Worm (Caenorhabditis elegans) whole organism, early embryonic: Measurements from ENCODE around the gene xbx-5.
A peak's percentile ranks its signal among the peaks of the same experiment; 100 is the strongest.

Source experiments
- B0310.2 ChIP-seq: sonication (generic microtip); optimal IDR thresholded peaks from 2 replicates; lab custom pipeline; 2016; ENCODE audit warnings: mild to moderate bottlenecking, missing genetic modification characterization, missing compliant biosample characterization
- F13C5.2 ChIP-seq: sonication (generic microtip); optimal IDR thresholded peaks from 2 replicates; lab custom pipeline; 2017; ENCODE audit warnings: mild to moderate bottlenecking, missing genetic modification characterization, inconsistent platforms, missing compliant biosample characterization
- aly-1 ChIP-seq: sonication (generic microtip); optimal IDR thresholded peaks from 2 replicates; lab custom pipeline; 2016; ENCODE audit warnings: missing genetic modification characterization, missing compliant biosample characterization
- ama-1 ChIP-seq: fragments of 150-350 bp; optimal IDR thresholded peaks from 2 replicates; lab custom pipeline; 2014
- ceh-13 ChIP-seq: fragments of 200-800 bp; sonication (Bioruptor generic); optimal IDR thresholded peaks from 2 replicates; lab custom pipeline; 2018; ENCODE audit warnings: mild to moderate bottlenecking, missing genetic modification characterization, missing compliant biosample characterization
- ceh-36 ChIP-seq: sonication (generic microtip); optimal IDR thresholded peaks from 2 replicates; lab custom pipeline; 2016; ENCODE audit warnings: missing genetic modification characterization, inconsistent platforms, missing compliant biosample characterization
- ets-7 ChIP-seq: sonication (generic microtip); optimal IDR thresholded peaks from 2 replicates; lab custom pipeline; 2016; ENCODE audit warnings: missing genotype, missing genetic modification characterization, missing compliant biosample characterization
- flt-1 ChIP-seq: fragments of 200-800 bp; sonication (Bioruptor generic); IDR thresholded peaks from 2 replicates; pipeline ENCODE4 v1.3.6; 2022; ENCODE audit warnings: missing genetic modification characterization, missing compliant biosample characterization
- hmbx-1 ChIP-seq: sonication (generic microtip); optimal IDR thresholded peaks from 2 replicates; lab custom pipeline; 2016; ENCODE audit warnings: mild to moderate bottlenecking, missing genetic modification characterization, missing compliant biosample characterization
- hmg-4 ChIP-seq: fragments of 200-800 bp; sonication (Bioruptor generic); optimal IDR thresholded peaks from 2 replicates; lab custom pipeline; 2018; ENCODE audit warnings: mild to moderate bottlenecking, missing genetic modification characterization, missing compliant biosample characterization
- hnd-1 ChIP-seq: sonication (generic microtip); optimal IDR thresholded peaks from 2 replicates; lab custom pipeline; 2016; ENCODE audit warnings: missing genetic modification characterization, missing compliant biosample characterization
- pes-1 ChIP-seq: fragments of 200-800 bp; sonication (Bioruptor generic); IDR thresholded peaks from 2 replicates; pipeline ENCODE4 v1.3.6; 2022; ENCODE audit warnings: missing genetic modification reagents, missing genetic modification characterization, missing compliant biosample characterization
- scrt-1 ChIP-seq: fragments of 200-800 bp; sonication (Bioruptor generic); IDR thresholded peaks from 2 replicates; pipeline ENCODE4 v1.3.6; 2022; ENCODE audit warnings: missing genetic modification characterization, missing compliant biosample characterization
- sea-1 ChIP-seq: fragments of 200-800 bp; sonication (Bioruptor generic); conservative IDR thresholded peaks from 2 replicates; pipeline ENCODE4 v1.3.6; 2022; ENCODE audit warnings: missing genetic modification characterization, missing compliant biosample characterization
- tbx-11 ChIP-seq: fragments of 200-800 bp; sonication (Bioruptor generic); IDR thresholded peaks from 2 replicates; pipeline ENCODE4 v1.3.6; 2022; ENCODE audit warnings: missing genetic modification characterization, missing compliant biosample characterization
- tbx-37 ChIP-seq: fragments of 200-800 bp; sonication (Bioruptor generic); conservative IDR thresholded peaks from 2 replicates; pipeline ENCODE4 v1.3.6; 2022; ENCODE audit warnings: missing genetic modification reagents, missing genetic modification characterization, missing compliant biosample characterization
- tra-4 ChIP-seq: sonication (generic microtip); optimal IDR thresholded peaks from 2 replicates; lab custom pipeline; 2017; ENCODE audit warnings: missing genetic modification characterization, missing compliant biosample characterization

xbx-5 gene

ce11 chrIII:3809008-3809407, 4.7 kb upstream of the xbx-5 start, which contains the start of gene toh-1:
toh-1 (minus strand) TSS chrIII:3809030.
- no peak for TF ChIP-seq ceh-36 (tag; lab: Kevin White, UChicago)
- TF ChIP-seq ets-7: no peak
- no peak for TF ChIP-seq flt-1 (GFP tag; lab: Robert Waterston, UW)
- no peak for TF ChIP-seq scrt-1
- no peak for TF ChIP-seq pes-1
- no peak for TF ChIP-seq B0310.2
- no peak for TF ChIP-seq ceh-13 (GFP tag; lab: Kevin White, UChicago)
- no peak for TF ChIP-seq sea-1 (GFP tag; lab: Robert Waterston, UW)
- no peak for TF ChIP-seq F13C5.2 (tag; lab: Kevin White, UChicago)
- no peak for TF ChIP-seq ama-1 (lab: Kevin White, UChicago)
- TF ChIP-seq tbx-11: no peak
- TF ChIP-seq tra-4 (tag; lab: Kevin White, UChicago): no peak
- TF ChIP-seq hmbx-1 (tag; lab: Kevin White, UChicago): no peak
- no peak for TF ChIP-seq hnd-1 (tag; lab: Kevin White, UChicago)

ce11 chrIII:3807590-3807989, 3.3 kb upstream of the xbx-5 start:
- no peak for TF ChIP-seq hnd-1 (tag; lab: Kevin White, UChicago)
- no peak for TF ChIP-seq tra-4 (tag; lab: Kevin White, UChicago)

- no peak for TF ChIP-seq flt-1 (GFP tag; lab: Robert Waterston, UW)
These were observed 2.6 kb upstream of the xbx-5 start for ce11 chrIII:3806883-3807282.

ce11 chrIII:3803113-3803512, 1.2 kb downstream of the xbx-5 start:
- no peak for TF ChIP-seq ceh-13 (GFP tag; lab: Kevin White, UChicago)
- TF ChIP-seq hmg-4 (GFP tag; lab: Kevin White, UChicago): no peak
- TF ChIP-seq ceh-36 (tag; lab: Kevin White, UChicago): no peak

- TF ChIP-seq pes-1: peak; percentile 43
- TF ChIP-seq scrt-1: no peak
- TF ChIP-seq ets-7: no peak
- TF ChIP-seq tbx-37 (GFP tag; lab: Robert Waterston, UW): no peak
- TF ChIP-seq hmg-4 (GFP tag; lab: Kevin White, UChicago): peak; percentile 84
- no peak for TF ChIP-seq sea-1 (GFP tag; lab: Robert Waterston, UW)
- no peak for TF ChIP-seq ceh-13 (GFP tag; lab: Kevin White, UChicago)
- TF ChIP-seq aly-1 (tag; lab: Kevin White, UChicago): no peak
- no peak for TF ChIP-seq flt-1 (GFP tag; lab: Robert Waterston, UW)
- TF ChIP-seq hnd-1 (tag; lab: Kevin White, UChicago): no peak
- TF ChIP-seq B0310.2: no peak
- no peak for TF ChIP-seq tbx-11
- TF ChIP-seq ama-1 (lab: Kevin White, UChicago): no peak
- TF ChIP-seq tra-4 (tag; lab: Kevin White, UChicago): no peak
- peak; percentile 55 for TF ChIP-seq ceh-36 (tag; lab: Kevin White, UChicago)
- peak; percentile 66 for TF ChIP-seq F13C5.2 (tag; lab: Kevin White, UChicago)
These were observed 2.8 kb downstream of the xbx-5 start for ce11 chrIII:3801379-3801894.

- TF ChIP-seq tbx-37 (GFP tag; lab: Robert Waterston, UW) (no peak), aly-1 (tag; lab: Kevin White, UChicago) (no peak), B0310.2 (no peak), hnd-1 (tag; lab: Kevin White, UChicago) (no peak), ets-7 (no peak), sea-1 (GFP tag; lab: Robert Waterston, UW) (no peak), hmbx-1 (tag; lab: Kevin White, UChicago) (no peak), pes-1 (no peak), ceh-13 (GFP tag; lab: Kevin White, UChicago) (no peak), tbx-11 (no peak), F13C5.2 (tag; lab: Kevin White, UChicago) (no peak), hmg-4 (GFP tag; lab: Kevin White, UChicago) (no peak), scrt-1 (no peak), ama-1 (lab: Kevin White, UChicago) (no peak), flt-1 (GFP tag; lab: Robert Waterston, UW) (no peak), tra-4 (tag; lab: Kevin White, UChicago) (no peak), ceh-36 (tag; lab: Kevin White, UChicago) (no peak)
These were observed 3.4 kb downstream of the xbx-5 start for ce11 chrIII:3800934-3801252.

ce11 chrIII:3800240-3800933, 3.9 kb downstream of the xbx-5 start, which contains the start of gene mtm-3:
mtm-3 (minus strand) TSS chrIII:3800467.
- TF ChIP-seq tbx-11 (no peak), ceh-36 (tag; lab: Kevin White, UChicago) (no peak)

- TF ChIP-seq tbx-37 (GFP tag; lab: Robert Waterston, UW): no peak
- TF ChIP-seq ceh-13 (GFP tag; lab: Kevin White, UChicago): no peak
- TF ChIP-seq pes-1: no peak
These were observed 5.1 kb downstream of the xbx-5 start for ce11 chrIII:3799213-3799612.

- TF ChIP-seq hmg-4 (GFP tag; lab: Kevin White, UChicago) (no peak), tra-4 (tag; lab: Kevin White, UChicago) (no peak), ama-1 (lab: Kevin White, UChicago) (no peak), hmbx-1 (tag; lab: Kevin White, UChicago) (no peak), B0310.2 (no peak), ets-7 (no peak), aly-1 (tag; lab: Kevin White, UChicago) (no peak), F13C5.2 (tag; lab: Kevin White, UChicago) (no peak), ceh-13 (GFP tag; lab: Kevin White, UChicago) (no peak), flt-1 (GFP tag; lab: Robert Waterston, UW) (no peak)
These were observed 5.9 kb downstream of the xbx-5 start for ce11 chrIII:3798416-3798815.
